Worm (Caenorhabditis elegans): ENCODE data around the gene F25H9.6.

DNA sequence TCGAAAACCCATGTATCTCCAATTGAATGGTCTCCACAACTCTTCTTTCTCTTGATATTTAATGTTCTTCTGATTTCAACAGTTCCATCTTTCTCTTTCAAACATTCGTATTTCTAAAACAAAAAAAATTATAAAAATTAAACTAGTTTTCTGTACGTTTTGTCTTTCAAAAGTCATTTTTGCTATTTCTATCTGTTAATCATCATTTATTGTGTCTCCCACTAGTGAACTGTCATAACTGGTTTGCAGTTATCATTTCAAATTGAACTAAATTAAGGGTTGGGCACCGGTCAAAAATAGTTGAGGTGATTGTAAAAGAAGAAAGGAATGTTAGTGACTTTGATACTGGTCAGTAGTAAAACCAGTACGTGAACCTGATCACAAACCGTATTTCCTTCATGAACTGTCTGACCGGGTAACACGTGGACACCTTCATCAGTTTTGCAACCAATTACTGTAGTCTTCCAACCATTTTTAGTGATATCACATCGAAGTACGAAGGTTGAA is 20.2 kb upstream of the F25H9.6 start:
- TF ChIP-seq him-1 (tag; optimal IDR thresholded peaks at IDR 0.05), result no peak
- no peak for TF ChIP-seq hlh-26 (GFP tag; conservative IDR thresholded peaks at IDR 0.05)
- no peak for TF ChIP-seq zim-3 (tag; optimal IDR thresholded peaks at IDR 0.05)
- no peak for TF ChIP-seq sea-2 (GFP tag; IDR thresholded peaks at IDR 0.05)
- no peak for TF ChIP-seq F49E8.2 (tag; optimal IDR thresholded peaks at IDR 0.05; ENCODE audit: insufficient read depth)
